Worm (Caenorhabditis elegans) whole organism, L2 larva: ENCODE measurements around the gene cee-1.

Experiments used
- C34F6.9 ChIP-seq: fragments of 150-350 bp; optimal IDR thresholded peaks from 2 replicates; lab custom pipeline; 2014; ENCODE audit warnings: missing biosample characterization, missing genetic modification characterization
- F13H6.1 ChIP-seq: sonication (generic microtip); optimal IDR thresholded peaks from 2 replicates; lab custom pipeline; 2016; ENCODE audit warnings: missing genetic modification characterization, missing compliant biosample characterization
- R02D3.7 ChIP-seq: fragments of 150-350 bp; optimal IDR thresholded peaks from 2 replicates; lab custom pipeline; 2014; ENCODE audit warnings: missing biosample characterization, missing genetic modification characterization
- Y55F3AM.14 ChIP-seq: fragments of 200-800 bp; sonication (Bioruptor generic); optimal IDR thresholded peaks from 2 replicates; lab custom pipeline; 2018; ENCODE audit warnings: mild to moderate bottlenecking, missing genetic modification characterization, missing compliant biosample characterization
- ZK546.5 ChIP-seq: sonication (generic microtip); optimal IDR thresholded peaks from 2 replicates; lab custom pipeline; 2017; ENCODE audit warnings: missing biosample characterization, missing genetic modification characterization
- alr-1 ChIP-seq: fragments of 150-350 bp; optimal IDR thresholded peaks from 2 replicates; lab custom pipeline; 2014; ENCODE audit warnings: missing biosample characterization, missing genetic modification characterization
- aly-2 ChIP-seq: fragments of 150-350 bp; optimal IDR thresholded peaks from 2 replicates; lab custom pipeline; 2014; ENCODE audit warnings: missing biosample characterization, missing genetic modification characterization
- ama-1 ChIP-seq: fragments of 150-350 bp; optimal IDR thresholded peaks from 2 replicates; lab custom pipeline; 2018; ENCODE audit warnings: inconsistent platforms
- blmp-1 ChIP-seq: sonication (generic microtip); optimal IDR thresholded peaks from 2 replicates; lab custom pipeline; 2017; ENCODE audit warnings: missing genetic modification characterization, mild to moderate bottlenecking, missing compliant biosample characterization, antibody characterized with exemption, moderate library complexity; ENCODE audit not compliant: insufficient read depth
- ceh-16 ChIP-seq: fragments of 150-350 bp; optimal IDR thresholded peaks from 2 replicates; lab custom pipeline; 2014; ENCODE audit warnings: missing biosample characterization, missing genetic modification characterization
- ceh-82 ChIP-seq: fragments of 150-350 bp; optimal IDR thresholded peaks from 2 replicates; lab custom pipeline; 2014; ENCODE audit warnings: missing biosample characterization, missing genetic modification characterization
- crh-2 ChIP-seq: sonication (generic microtip); optimal IDR thresholded peaks from 2 replicates; lab custom pipeline; 2017; ENCODE audit warnings: missing biosample characterization, missing genetic modification characterization
- dmd-4 ChIP-seq: sonication (generic microtip); optimal IDR thresholded peaks from 2 replicates; lab custom pipeline; 2017; ENCODE audit warnings: missing biosample characterization, missing genetic modification characterization
- egl-27 ChIP-seq: sonication (generic microtip); optimal IDR thresholded peaks from 3 replicates; lab custom pipeline; 2017; ENCODE audit warnings: missing biosample characterization, missing genetic modification reagents, missing genetic modification characterization
- elt-1 ChIP-seq: fragments of 150-350 bp; optimal IDR thresholded peaks from 2 replicates; lab custom pipeline; 2014; ENCODE audit warnings: missing biosample characterization, missing genetic modification characterization
- elt-3 ChIP-seq: sonication (generic microtip); optimal IDR thresholded peaks from 2 replicates; lab custom pipeline; 2017; ENCODE audit warnings: missing biosample characterization, missing genetic modification characterization
- fos-1 ChIP-seq: fragments of 150-350 bp; optimal IDR thresholded peaks from 2 replicates; lab custom pipeline; 2014; ENCODE audit warnings: missing biosample characterization, missing genetic modification characterization
- gmeb-1 ChIP-seq: fragments of 150-350 bp; optimal IDR thresholded peaks from 2 replicates; lab custom pipeline; 2014; ENCODE audit warnings: missing biosample characterization, missing genetic modification characterization
- lin-11 ChIP-seq: fragments of 150-350 bp; sonication (generic microtip); optimal IDR thresholded peaks from 2 replicates; lab custom pipeline; 2014; ENCODE audit warnings: missing biosample characterization, missing genetic modification characterization, inconsistent platforms, mixed read lengths
- lin-13 ChIP-seq: fragments of 150-350 bp; optimal IDR thresholded peaks from 2 replicates; lab custom pipeline; 2014; ENCODE audit warnings: missing biosample characterization, missing genetic modification reagents, missing genetic modification characterization
- lin-39 ChIP-seq: fragments of 150-350 bp; optimal IDR thresholded peaks from 2 replicates; lab custom pipeline; 2014; ENCODE audit warnings: missing biosample characterization, missing genetic modification reagents, missing genetic modification characterization
- lsy-2 ChIP-seq, 2 experiments: fragments of 150-350 bp in 1 of 2; sonication (generic microtip) in 1 of 2; optimal IDR thresholded peaks; 2 replicates each; lab custom pipeline; 2014 to 2017; ENCODE audit warnings: missing biosample characterization in 2 of 2, missing genetic modification characterization in 2 of 2
- mab-5 ChIP-seq: fragments of 150-350 bp; optimal IDR thresholded peaks from 2 replicates; lab custom pipeline; 2014; ENCODE audit warnings: missing biosample characterization, missing genetic modification characterization
- mbf-1 ChIP-seq: sonication (generic microtip); optimal IDR thresholded peaks from 2 replicates; lab custom pipeline; 2017; ENCODE audit warnings: missing biosample characterization, missing genetic modification characterization
- mdl-1 ChIP-seq, 2 experiments: fragments of 150-350 bp in 1 of 2; sonication (generic microtip) in 1 of 2; optimal IDR thresholded peaks; 2 replicates each; lab custom pipeline; 2017; ENCODE audit warnings: missing biosample characterization in 2 of 2, missing genetic modification characterization in 2 of 2
- nhr-10 ChIP-seq: sonication (generic microtip); optimal IDR thresholded peaks from 2 replicates; lab custom pipeline; 2017; ENCODE audit warnings: missing biosample characterization, missing genetic modification characterization
- nhr-11 ChIP-seq: fragments of 150-350 bp; optimal IDR thresholded peaks from 2 replicates; lab custom pipeline; 2014; ENCODE audit warnings: missing biosample characterization, missing genetic modification characterization
- nhr-12 ChIP-seq: fragments of 150-350 bp; optimal IDR thresholded peaks from 2 replicates; lab custom pipeline; 2014; ENCODE audit warnings: missing biosample characterization, missing genetic modification characterization
- nhr-129 ChIP-seq: fragments of 150-350 bp; optimal IDR thresholded peaks from 2 replicates; lab custom pipeline; 2014; ENCODE audit warnings: missing biosample characterization, missing genetic modification characterization
- nhr-21 ChIP-seq: fragments of 150-350 bp; optimal IDR thresholded peaks from 2 replicates; lab custom pipeline; 2014; ENCODE audit warnings: missing biosample characterization, missing genetic modification characterization
- nhr-23 ChIP-seq: fragments of 150-350 bp; optimal IDR thresholded peaks from 2 replicates; lab custom pipeline; 2014; ENCODE audit warnings: missing biosample characterization, missing genetic modification reagents, missing genetic modification characterization
- nhr-237 ChIP-seq: fragments of 150-350 bp; optimal IDR thresholded peaks from 2 replicates; lab custom pipeline; 2014; ENCODE audit warnings: missing biosample characterization, missing genetic modification characterization
- nhr-25 ChIP-seq: fragments of 150-350 bp; sonication (generic microtip); optimal IDR thresholded peaks from 3 replicates; lab custom pipeline; 2014; ENCODE audit warnings: missing biosample characterization, missing genetic modification characterization
- nhr-6 ChIP-seq: fragments of 150-350 bp; optimal IDR thresholded peaks from 2 replicates; lab custom pipeline; 2014; ENCODE audit warnings: missing biosample characterization, missing genetic modification characterization
- nhr-77 ChIP-seq: fragments of 150-350 bp; optimal IDR thresholded peaks from 2 replicates; lab custom pipeline; 2014; ENCODE audit warnings: missing biosample characterization, missing genetic modification characterization
- peb-1 ChIP-seq: fragments of 150-350 bp; optimal IDR thresholded peaks from 2 replicates; lab custom pipeline; 2014; ENCODE audit warnings: missing biosample characterization, missing genetic modification characterization
- sem-4 ChIP-seq: fragments of 150-350 bp; optimal IDR thresholded peaks from 2 replicates; lab custom pipeline; 2014; ENCODE audit warnings: missing biosample characterization, missing genetic modification reagents, missing genetic modification characterization
- skn-1 ChIP-seq: sonication (generic microtip); optimal IDR thresholded peaks from 2 replicates; lab custom pipeline; 2017; ENCODE audit warnings: missing biosample characterization, missing genetic modification characterization
- sma-3 ChIP-seq: sonication (generic microtip); optimal IDR thresholded peaks from 2 replicates; lab custom pipeline; 2016; ENCODE audit warnings: missing genetic modification reagents, missing genetic modification characterization, missing compliant biosample characterization
- sma-9 ChIP-seq, 2 experiments: fragments of 150-350 bp in 1 of 2; sonication (generic microtip) in 1 of 2; optimal IDR thresholded peaks; 2 replicates each; lab custom pipeline; 2014 to 2016; ENCODE audit warnings: missing genetic modification characterization in 2 of 2, mild to moderate bottlenecking in 1 of 2, missing biosample characterization in 1 of 2, missing compliant biosample characterization in 1 of 2, missing genetic modification reagents in 1 of 2, moderate library complexity in 1 of 2
- snpc-4 ChIP-seq: fragments of 150-350 bp; optimal IDR thresholded peaks from 2 replicates; lab custom pipeline; 2014; ENCODE audit warnings: missing biosample characterization, missing genetic modification characterization
- unc-39 ChIP-seq: fragments of 150-350 bp; optimal IDR thresholded peaks from 2 replicates; lab custom pipeline; 2014; ENCODE audit warnings: missing biosample characterization, missing genetic modification characterization
- unc-55 ChIP-seq: fragments of 150-350 bp; sonication (generic microtip); optimal IDR thresholded peaks from 3 replicates; lab custom pipeline; 2014; ENCODE audit warnings: missing biosample characterization, missing genetic modification reagents, missing genetic modification characterization
- unc-62 ChIP-seq: fragments of 150-350 bp; optimal IDR thresholded peaks from 2 replicates; lab custom pipeline; 2014; ENCODE audit warnings: missing biosample characterization, missing genetic modification reagents, missing genetic modification characterization
- zag-1 ChIP-seq: fragments of 150-350 bp; optimal IDR thresholded peaks from 2 replicates; lab custom pipeline; 2014; ENCODE audit warnings: missing biosample characterization, missing genetic modification characterization
- ztf-1 ChIP-seq: fragments of 200-800 bp; sonication (Bioruptor generic); conservative IDR thresholded peaks from 2 replicates; pipeline ENCODE4 v1.3.6; 2022; ENCODE audit warnings: missing genetic modification characterization, missing compliant biosample characterization
- ztf-11 ChIP-seq: sonication (generic microtip); optimal IDR thresholded peaks from 2 replicates; lab custom pipeline; 2017; ENCODE audit warnings: missing biosample characterization, missing genetic modification characterization
- ztf-4 ChIP-seq: fragments of 150-350 bp; optimal IDR thresholded peaks from 2 replicates; lab custom pipeline; 2014; ENCODE audit warnings: missing biosample characterization, missing genetic modification characterization

Gene cee-1

DNA sequence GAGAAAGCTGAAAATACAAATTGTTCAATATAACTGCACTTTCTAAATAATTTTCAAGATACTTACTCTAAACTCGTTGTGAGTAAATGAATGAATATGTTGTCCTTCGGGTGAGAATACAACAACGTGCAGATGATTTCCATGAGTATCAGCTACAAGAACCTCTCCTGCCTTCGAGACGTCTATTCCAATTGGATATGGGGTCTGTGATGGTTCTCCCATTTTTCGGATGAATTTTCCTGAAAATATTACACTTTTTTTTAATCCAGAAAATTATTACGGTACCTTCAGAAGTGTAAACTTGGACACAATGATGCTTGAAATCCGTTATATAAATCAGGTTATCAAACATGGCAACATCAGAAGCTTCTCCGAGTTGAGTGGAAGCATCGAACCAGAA is 17.2 kb upstream of the cee-1 start:
- TF ChIP-seq lsy-2 (tag; optimal IDR thresholded peaks at IDR 0.05; lab: Kevin White, UChicago), result no peak

DNA sequence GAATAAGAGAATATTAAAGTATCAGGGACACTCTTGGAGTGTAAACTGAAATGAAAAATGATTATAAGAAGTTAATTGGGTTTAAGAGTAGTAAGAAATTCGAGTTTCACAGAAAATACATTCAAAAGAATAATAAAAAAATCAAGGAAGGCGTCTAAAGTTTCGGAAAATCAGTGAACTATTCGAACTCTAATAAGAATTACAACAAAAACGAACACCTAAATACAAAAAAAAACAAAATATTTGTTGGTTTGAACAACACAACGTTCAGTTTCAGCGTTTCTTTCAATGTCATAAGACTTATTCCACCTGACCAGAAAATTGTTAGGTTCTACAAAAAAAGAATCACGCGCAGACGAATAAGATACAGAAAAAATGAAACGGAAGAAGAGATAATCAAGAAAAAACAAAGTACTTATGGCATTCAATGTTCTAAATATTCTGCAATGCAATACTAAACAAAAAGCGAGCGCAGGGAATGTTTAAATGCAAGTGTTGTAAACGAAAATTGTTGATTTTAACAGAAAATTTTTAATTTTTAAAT is 13.4 kb upstream of the cee-1 start, which contains the start of gene nhl-2:
Gene nhl-2 (minus strand): TSS at position 51 of the 544 bp plus-strand sequence.
- no peak for TF ChIP-seq elt-3 (tag; lab: Kevin White, UChicago)
- TF ChIP-seq elt-1 (tag; lab: Kevin White, UChicago), result no peak
- no peak for TF ChIP-seq nhr-12 (tag; lab: Kevin White, UChicago)
- TF ChIP-seq egl-27 (tag; lab: Kevin White, UChicago), result no peak
- no peak for TF ChIP-seq nhr-25 (tag; lab: Kevin White, UChicago)

DNA sequence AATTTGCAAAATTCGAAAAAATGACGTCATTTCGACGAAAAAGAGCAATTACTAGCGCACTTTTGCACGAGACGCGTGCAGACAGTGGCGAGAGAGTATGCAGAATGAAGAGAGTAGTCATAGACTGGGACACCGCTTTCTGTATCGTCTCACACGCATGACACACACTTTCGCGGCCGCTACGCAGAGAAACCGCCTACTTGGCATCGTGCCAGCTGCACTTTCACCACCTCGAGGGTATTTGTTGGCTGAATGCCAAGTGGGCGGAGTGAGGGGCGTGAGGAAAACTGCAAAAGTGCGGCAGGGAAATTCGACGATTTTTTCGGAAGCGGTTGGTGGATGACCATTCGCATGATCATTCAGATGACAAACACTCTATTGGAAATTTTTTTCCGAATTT is 12.8 kb upstream of the cee-1 start:
- TF ChIP-seq nhr-25 (tag; lab: Kevin White, UChicago), result peak; percentile 99
- peak; percentile 100 for TF ChIP-seq fos-1 (tag; lab: Kevin White, UChicago)
- TF ChIP-seq unc-62, result peak; percentile 95
- peak; percentile 99 for TF ChIP-seq nhr-21 (tag; lab: Kevin White, UChicago)
- peak; percentile 99 for TF ChIP-seq nhr-129
- TF ChIP-seq R02D3.7 (tag; lab: Kevin White, UChicago), result peak; percentile 69
- TF ChIP-seq sem-4 (tag; lab: Kevin White, UChicago), result peak; percentile 99
- TF ChIP-seq ztf-4 (tag; lab: Kevin White, UChicago), result peak; percentile 99
- peak; percentile 96 for TF ChIP-seq mab-5 (tag; lab: Kevin White, UChicago)
- TF ChIP-seq gmeb-1 (tag; lab: Kevin White, UChicago), result peak; percentile 93
- peak; percentile 100 for TF ChIP-seq F13H6.1 (tag; lab: Kevin White, UChicago)
- TF ChIP-seq lin-11, result peak; percentile 99
- peak; percentile 89 for TF ChIP-seq snpc-4
- TF ChIP-seq nhr-237, result peak; percentile 87
- TF ChIP-seq ztf-1, result 0 out of 2 replicates have a peak, but pooled peaks have one; percentile 58
- peak; percentile 99 for TF ChIP-seq crh-2 (tag; lab: Kevin White, UChicago)
- TF ChIP-seq nhr-10, result peak; percentile 86
- peak; percentile 99 for TF ChIP-seq unc-55 (GFP tag; lab: Kevin White, UChicago)
- peak; percentile 19 for TF ChIP-seq elt-1 (tag; lab: Kevin White, UChicago)
- TF ChIP-seq ZK546.5, result peak; percentile 88
- peak; percentile 99 for TF ChIP-seq sma-9 (GFP tag; optimal IDR thresholded peaks at IDR 0.05; lab: Kevin White, UChicago)
- no peak for TF ChIP-seq sma-9 (tag; optimal IDR thresholded peaks at IDR 0.05; lab: Kevin White, UChicago)
- peak; percentile 99 for TF ChIP-seq ceh-16
- no peak for TF ChIP-seq unc-39 (tag; lab: Kevin White, UChicago)
- TF ChIP-seq lsy-2 (tag; optimal IDR thresholded peaks at IDR 0.05; lab: Kevin White, UChicago), result peak; percentile 94 to 97
- TF ChIP-seq lin-39 (tag; lab: Kevin White, UChicago), result peak; percentile 77
- TF ChIP-seq nhr-23 (tag; lab: Kevin White, UChicago), result no peak
- peak; percentile 99 for TF ChIP-seq C34F6.9 (tag; lab: Kevin White, UChicago)
- TF ChIP-seq peb-1 (tag; lab: Kevin White, UChicago), result peak; percentile 41
- TF ChIP-seq lin-13, result peak; percentile 98
- TF ChIP-seq skn-1 (tag; lab: Kevin White, UChicago), result peak; percentile 41
- TF ChIP-seq mbf-1 (tag; lab: Kevin White, UChicago), result no peak
- TF ChIP-seq nhr-12 (tag; lab: Kevin White, UChicago), result peak; percentile 65
- no peak for TF ChIP-seq aly-2 (tag; lab: Kevin White, UChicago)
- peak; percentile 98 for TF ChIP-seq egl-27 (tag; lab: Kevin White, UChicago)
- TF ChIP-seq ama-1 (lab: Kevin White, UChicago), result peak; percentile 36
- peak; percentile 99 for TF ChIP-seq blmp-1
- peak; percentile 98 for TF ChIP-seq zag-1 (tag; lab: Kevin White, UChicago)
- TF ChIP-seq ceh-82, result peak; percentile 92
- peak; percentile 100 for TF ChIP-seq sma-3
- TF ChIP-seq ztf-11 (tag; lab: Kevin White, UChicago), result no peak
- TF ChIP-seq nhr-11 (tag; lab: Kevin White, UChicago), result no peak
- peak; percentile 68 for TF ChIP-seq dmd-4
- TF ChIP-seq nhr-6 (tag; lab: Kevin White, UChicago), result peak; percentile 97
- TF ChIP-seq alr-1 (tag; lab: Kevin White, UChicago), result peak; percentile 67
- peak; percentile 99 for TF ChIP-seq Y55F3AM.14 (GFP tag; lab: Kevin White, UChicago)
- TF ChIP-seq elt-3 (tag; lab: Kevin White, UChicago), result no peak
- TF ChIP-seq nhr-77 (tag; lab: Kevin White, UChicago), result peak; percentile 89
- TF ChIP-seq mdl-1 (tag; optimal IDR thresholded peaks at IDR 0.05; lab: Kevin White, UChicago), result peak; percentile 94 to 99
